Fruit fly (Drosophila melanogaster) whole organism, embryonic: ENCODE data around the gene temp.

Source experiments
- Blimp-1 ChIP-seq: fragments of 200-800 bp; sonication (Bioruptor generic); optimal IDR thresholded peaks from 3 replicates; lab custom pipeline; 2018; ENCODE audit warnings: missing biosample characterization, missing genetic modification characterization, mild to moderate bottlenecking, moderate library complexity, missing genetic modification reagents
- CG1024 ChIP-seq: fragments of 200-800 bp; sonication (Bioruptor generic); IDR thresholded peaks from 2 replicates; pipeline ENCODE4 v1.3.6; 2022; ENCODE audit warnings: missing biosample characterization, missing genetic modification characterization
- CG10462 ChIP-seq: fragments of 200-800 bp; sonication (Bioruptor generic); optimal IDR thresholded peaks from 2 replicates; lab custom pipeline; 2016; ENCODE audit warnings: missing biosample characterization, missing genetic modification characterization
- CG10543 ChIP-seq: fragments of 200-800 bp; sonication (Bioruptor generic); optimal IDR thresholded peaks from 3 replicates; lab custom pipeline; 2017; ENCODE audit warnings: missing biosample characterization, mild to moderate bottlenecking, missing genetic modification characterization, moderate library complexity
- CG12071 ChIP-seq: fragments of 200-800 bp; sonication (Bioruptor generic); optimal IDR thresholded peaks from 3 replicates; lab custom pipeline; 2018; ENCODE audit warnings: missing biosample characterization, mild to moderate bottlenecking, missing genetic modification characterization
- CG12236 ChIP-seq: fragments of 200-800 bp; sonication (Bioruptor generic); optimal IDR thresholded peaks from 2 replicates; lab custom pipeline; 2016; ENCODE audit warnings: missing biosample characterization, missing genetic modification characterization
- CG12744 ChIP-seq: fragments of 200-800 bp; sonication (Bioruptor generic); optimal IDR thresholded peaks from 2 replicates; lab custom pipeline; 2016; ENCODE audit warnings: missing biosample characterization, missing genetic modification characterization
- CG16863 ChIP-seq: fragments of 200-800 bp; sonication (Bioruptor generic); optimal IDR thresholded peaks from 3 replicates; lab custom pipeline; 2016; ENCODE audit warnings: missing biosample characterization, missing genetic modification characterization
- CG17568 ChIP-seq: fragments of 200-800 bp; sonication (Bioruptor generic); optimal IDR thresholded peaks from 2 replicates; lab custom pipeline; 2018; ENCODE audit warnings: missing biosample characterization, mild to moderate bottlenecking, missing genetic modification characterization, moderate library complexity
- CG2202 ChIP-seq: fragments of 200-800 bp; sonication (Bioruptor generic); optimal IDR thresholded peaks from 2 replicates; lab custom pipeline; 2018; ENCODE audit warnings: missing biosample characterization, mild to moderate bottlenecking, missing genetic modification characterization
- CG3065 ChIP-seq: fragments of 200-800 bp; sonication (Bioruptor generic); optimal IDR thresholded peaks from 2 replicates; lab custom pipeline; 2016; ENCODE audit warnings: missing biosample characterization, missing genetic modification characterization
- CG3281 ChIP-seq: fragments of 200-800 bp; sonication (Bioruptor generic); optimal IDR thresholded peaks from 3 replicates; lab custom pipeline; 2017; ENCODE audit warnings: missing biosample characterization, mild to moderate bottlenecking, missing genetic modification characterization
- CG33557 ChIP-seq: fragments of 200-800 bp; sonication (Bioruptor generic); optimal IDR thresholded peaks from 2 replicates; lab custom pipeline; 2019; ENCODE audit warnings: missing biosample characterization, mild to moderate bottlenecking, missing genetic modification characterization, moderate library complexity
- CG34422 ChIP-seq: fragments of 200-800 bp; sonication (Bioruptor generic); IDR thresholded peaks from 3 replicates; pipeline ENCODE4 v1.3.6; 2022; ENCODE audit warnings: missing biosample characterization, missing genetic modification characterization
- CG7271 ChIP-seq: fragments of 200-800 bp; sonication (Bioruptor generic); optimal IDR thresholded peaks from 2 replicates; lab custom pipeline; 2018; ENCODE audit warnings: missing biosample characterization, mild to moderate bottlenecking, missing genetic modification characterization, moderate library complexity
- CG7786 ChIP-seq: fragments of 200-800 bp; sonication (Bioruptor generic); optimal IDR thresholded peaks from 2 replicates; lab custom pipeline; 2016; ENCODE audit warnings: missing biosample characterization, missing genetic modification characterization
- CG7963 ChIP-seq: fragments of 200-800 bp; sonication (Bioruptor generic); IDR thresholded peaks from 3 replicates; pipeline ENCODE4 v1.3.6; 2022; ENCODE audit warnings: missing biosample characterization, missing genetic modification characterization; ENCODE audit not compliant: partially characterized antibody
- CHES-1-like ChIP-seq: fragments of 200-800 bp; sonication (Bioruptor generic); optimal IDR thresholded peaks from 2 replicates; lab custom pipeline; 2016; ENCODE audit warnings: missing biosample characterization, missing genetic modification characterization
- Ets65A ChIP-seq: fragments of 200-800 bp; sonication (Bioruptor generic); peaks from one replicate; lab custom pipeline; 2016; ENCODE audit warnings: missing biosample characterization, missing genetic modification characterization
- Gsc ChIP-seq: fragments of 200-800 bp; sonication (Bioruptor generic); IDR thresholded peaks from 2 replicates; pipeline ENCODE4 v1.3.6; 2022; ENCODE audit warnings: missing biosample characterization, missing genetic modification characterization
- HLH4C ChIP-seq: fragments of 200-800 bp; sonication (Bioruptor generic); IDR thresholded peaks from 3 replicates; pipeline ENCODE4 v1.3.6; 2022; ENCODE audit warnings: missing biosample characterization, missing genetic modification characterization; ENCODE audit not compliant: partially characterized antibody
- PHDP ChIP-seq: fragments of 200-800 bp; sonication (Bioruptor generic); optimal IDR thresholded peaks from 3 replicates; lab custom pipeline; 2018; ENCODE audit warnings: missing biosample characterization, mild to moderate bottlenecking, missing genetic modification characterization, moderate library complexity
- Pdp1 ChIP-seq, 2 experiments: fragments of 200-800 bp; sonication (Bioruptor generic); optimal IDR thresholded peaks; 3 replicates each; lab custom pipeline; 2016; ENCODE audit warnings: missing biosample characterization in 2 of 2, missing genetic modification characterization in 2 of 2, mild to moderate bottlenecking in 1 of 2, moderate library complexity in 1 of 2
- Rx ChIP-seq: fragments of 200-800 bp; sonication (Bioruptor generic); IDR thresholded peaks from 2 replicates; pipeline ENCODE4 v1.3.6; 2022; ENCODE audit warnings: missing biosample characterization, missing genetic modification characterization
- Spps ChIP-seq: fragments of 200-800 bp; sonication (Bioruptor generic); optimal IDR thresholded peaks from 2 replicates; lab custom pipeline; 2018; ENCODE audit warnings: missing biosample characterization, mild to moderate bottlenecking, missing genetic modification characterization
- Taf1 ChIP-seq: fragments of 200-800 bp; sonication (Bioruptor generic); IDR thresholded peaks from 2 replicates; pipeline ENCODE4 v1.3.6; 2022; ENCODE audit warnings: missing biosample characterization, missing genetic modification characterization
- Xrp1 ChIP-seq: fragments of 200-800 bp; sonication (Bioruptor generic); IDR thresholded peaks from 2 replicates; pipeline ENCODE4 v1.3.6; 2022; ENCODE audit warnings: missing biosample characterization, missing genetic modification characterization
- ci ChIP-seq: fragments of 200-800 bp; sonication (Bioruptor generic); IDR thresholded peaks from 3 replicates; pipeline ENCODE4 v1.3.6; 2022; ENCODE audit warnings: missing biosample characterization, missing genetic modification characterization
- corto ChIP-seq: fragments of 200-800 bp; sonication (Bioruptor generic); optimal IDR thresholded peaks from 2 replicates; lab custom pipeline; 2016; ENCODE audit warnings: missing biosample characterization, mild to moderate bottlenecking, missing genetic modification characterization, moderate library complexity
- disco-r ChIP-seq: fragments of 200-800 bp; sonication (Bioruptor generic); optimal IDR thresholded peaks from 2 replicates; lab custom pipeline; 2016; ENCODE audit warnings: missing biosample characterization, missing genetic modification characterization
- dpn ChIP-seq, 2 experiments: fragments of 200-800 bp; sonication (Bioruptor generic); optimal IDR thresholded peaks; 3 replicates each; lab custom pipeline; 2016; ENCODE audit warnings: missing biosample characterization in 2 of 2, missing genetic modification characterization in 2 of 2
- esg ChIP-seq: fragments of 200-800 bp; sonication (Bioruptor generic); conservative IDR thresholded peaks from 2 replicates; pipeline ENCODE4 v1.3.6; 2022; ENCODE audit warnings: missing biosample characterization, missing genetic modification characterization
- gem ChIP-seq: fragments of 200-800 bp; sonication (Bioruptor generic); optimal IDR thresholded peaks from 2 replicates; lab custom pipeline; 2019; ENCODE audit warnings: missing biosample characterization, mild to moderate bottlenecking, missing genetic modification characterization, moderate library complexity
- gt ChIP-seq: fragments of 200-800 bp; sonication (Bioruptor generic); IDR thresholded peaks from 2 replicates; pipeline ENCODE4 v1.3.6; 2022; ENCODE audit warnings: missing biosample characterization, missing genetic modification characterization
- hb ChIP-seq: fragments of 200-800 bp; sonication (Bioruptor generic); IDR thresholded peaks from 3 replicates; pipeline ENCODE4 v1.3.6; 2022; ENCODE audit warnings: missing biosample characterization, missing genetic modification characterization; ENCODE audit not compliant: partially characterized antibody
- hkb ChIP-seq, 2 experiments: fragments of 200-800 bp in 1 of 2; fragments of >200 bp in 1 of 2; sonication (Bioruptor generic) in 1 of 2; IDR thresholded peaks in 1 of 2; optimal IDR thresholded peaks in 1 of 2; 2 replicates each; pipeline versions ENCODE4 v1.3.6 to Lab custom; 2017 to 2022; ENCODE audit warnings: missing biosample characterization in 1 of 2, missing genetic modification characterization in 1 of 2
- ind ChIP-seq: fragments of 200-800 bp; sonication (Bioruptor generic); optimal IDR thresholded peaks from 3 replicates; lab custom pipeline; 2016; ENCODE audit warnings: missing biosample characterization, missing genetic modification characterization
- kni ChIP-seq: fragments of 200-800 bp; sonication (Bioruptor generic); optimal IDR thresholded peaks from 3 replicates; lab custom pipeline; 2017; ENCODE audit warnings: mild to moderate bottlenecking, missing biosample characterization, missing genetic modification reagents, missing genetic modification characterization
- nerfin-1 ChIP-seq: fragments of 200-800 bp; sonication (Bioruptor generic); optimal IDR thresholded peaks from 3 replicates; lab custom pipeline; 2019; ENCODE audit warnings: missing biosample characterization, mild to moderate bottlenecking, missing genetic modification characterization, moderate library complexity
- nerfin-2 ChIP-seq: fragments of 200-800 bp; sonication (Bioruptor generic); IDR thresholded peaks from 2 replicates; pipeline ENCODE4 v1.3.6; 2022; ENCODE audit warnings: missing biosample characterization, missing genetic modification characterization; ENCODE audit not compliant: partially characterized antibody
- phol ChIP-seq: fragments of 200-800 bp; sonication (Bioruptor generic); optimal IDR thresholded peaks from 3 replicates; lab custom pipeline; 2018; ENCODE audit warnings: missing biosample characterization, mild to moderate bottlenecking, missing genetic modification characterization, moderate library complexity
- scrt ChIP-seq: fragments of 200-800 bp; sonication (Bioruptor generic); optimal IDR thresholded peaks from 2 replicates; lab custom pipeline; 2018; ENCODE audit warnings: missing biosample characterization, mild to moderate bottlenecking, missing genetic modification characterization, moderate library complexity
- so ChIP-seq: fragments of 200-800 bp; sonication (Bioruptor generic); IDR thresholded peaks from 3 replicates; pipeline ENCODE4 v1.3.6; 2022; ENCODE audit warnings: missing biosample characterization, missing genetic modification characterization
- sob ChIP-seq: fragments of 200-800 bp; sonication (Bioruptor generic); IDR thresholded peaks from 2 replicates; pipeline ENCODE4 v1.3.6; 2022; ENCODE audit warnings: missing biosample characterization, missing genetic modification characterization
- stc ChIP-seq: fragments of 200-800 bp; sonication (Bioruptor generic); IDR thresholded peaks from 2 replicates; pipeline ENCODE4 v1.3.6; 2022; ENCODE audit warnings: missing biosample characterization, missing genetic modification characterization
- tap ChIP-seq: fragments of 200-800 bp; optimal IDR thresholded peaks from 3 replicates; lab custom pipeline; 2019; ENCODE audit warnings: missing biosample characterization, mild to moderate bottlenecking, missing genetic modification characterization, moderate library complexity
- wdn ChIP-seq: fragments of 200-800 bp; sonication (Bioruptor generic); IDR thresholded peaks from 2 replicates; pipeline ENCODE4 v1.3.6; 2022; ENCODE audit warnings: missing biosample characterization, missing genetic modification characterization

temp gene

dm6 chrX:2301613-2302522, 39.6 kb upstream of the temp start (continued):
- no peak for TF ChIP-seq corto (GFP tag; lab: Kevin White, UChicago)
- TF ChIP-seq sob (GFP tag; lab: Robert Waterston, UW), result peak; percentile 72
- TF ChIP-seq CG7786, result peak; percentile 82
- TF ChIP-seq CG10543, result peak; percentile 50
- TF ChIP-seq CG33557 (GFP tag; lab: Kevin White, UChicago), result peak; percentile 62
- TF ChIP-seq phol (tag; lab: Kevin White, UChicago), result peak; percentile 87
- TF ChIP-seq CG12744 (GFP tag; lab: Kevin White, UChicago), result peak; percentile 66
- no peak for TF ChIP-seq hkb (optimal IDR thresholded peaks at IDR 0.05; lab: Kevin White, UChicago)
- TF ChIP-seq hkb (GFP tag; IDR thresholded peaks at IDR 0.05; lab: Robert Waterston, UW), result peak; percentile 85
- peak; percentile 81 for TF ChIP-seq Blimp-1
- TF ChIP-seq Ets65A, result peak; percentile 94
- peak; percentile 88 for TF ChIP-seq ci (GFP tag; lab: Robert Waterston, UW)
- peak; percentile 57 for TF ChIP-seq kni (GFP tag; lab: Kevin White, UChicago)
- TF ChIP-seq Spps, result peak; percentile 55
- TF ChIP-seq Gsc (GFP tag; lab: Robert Waterston, UW), result peak; percentile 71
- peak; percentile 60 for TF ChIP-seq scrt (GFP tag; lab: Kevin White, UChicago)
- peak; percentile 74 for TF ChIP-seq gt (GFP tag; lab: Robert Waterston, UW)
- TF ChIP-seq stc (GFP tag; lab: Robert Waterston, UW), result peak; percentile 87
- peak; percentile 86 for TF ChIP-seq CG12071
- TF ChIP-seq CG34422, result peak; percentile 84
- peak; percentile 80 for TF ChIP-seq CG16863 (GFP tag; lab: Kevin White, UChicago)
- TF ChIP-seq CG3065 (GFP tag; lab: Kevin White, UChicago), result peak; percentile 55
- peak; percentile 84 for TF ChIP-seq PHDP (tag; lab: Kevin White, UChicago)
- TF ChIP-seq disco-r (GFP tag; lab: Kevin White, UChicago), result peak; percentile 70
- TF ChIP-seq Xrp1, result peak; percentile 86
- peak; percentile 68 for TF ChIP-seq CG12236
- no peak for TF ChIP-seq CG7271
- TF ChIP-seq CG10462 (GFP tag; lab: Kevin White, UChicago), result peak; percentile 34
- peak; percentile 85 for TF ChIP-seq ind
- no peak for TF ChIP-seq nerfin-2 (GFP tag; lab: Robert Waterston, UW)
- TF ChIP-seq CG7963 (GFP tag; lab: Robert Waterston, UW), result no peak
- peak; percentile 37; the same call in 1 of the 2 replicates for TF ChIP-seq Taf1 (GFP tag; lab: Robert Waterston, UW)
- TF ChIP-seq CG2202 (tag; lab: Kevin White, UChicago), result peak; percentile 52
- peak; percentile 69; the same call in 1 of the 3 replicates for TF ChIP-seq so
- TF ChIP-seq wdn, result peak; percentile 43; the same call in 1 of the 2 replicates
- peak; percentile 81 for TF ChIP-seq nerfin-1
- peak; percentile 75 for TF ChIP-seq CG17568
- peak; percentile 52 to 81 for TF ChIP-seq Pdp1 (GFP tag; optimal IDR thresholded peaks at IDR 0.05; lab: Kevin White, UChicago)
- TF ChIP-seq CG1024 (GFP tag; lab: Robert Waterston, UW), result peak; percentile 67; the same call in 1 of the 2 replicates
- peak; percentile 81 for TF ChIP-seq tap (tag; lab: Kevin White, UChicago)
- TF ChIP-seq CHES-1-like (GFP tag; lab: Kevin White, UChicago), result peak; percentile 88
- TF ChIP-seq HLH4C (GFP tag; lab: Robert Waterston, UW), result no peak
- peak; percentile 77 to 87 for TF ChIP-seq dpn (GFP tag; optimal IDR thresholded peaks at IDR 0.05; lab: Kevin White, UChicago)
- peak; percentile 80 for TF ChIP-seq Rx
- TF ChIP-seq CG3281, result peak; percentile 79
- TF ChIP-seq gem (tag; lab: Kevin White, UChicago), result peak; percentile 87
- peak; percentile 80 for TF ChIP-seq esg (GFP tag; lab: Robert Waterston, UW)
- no peak for TF ChIP-seq hb (GFP tag; lab: Robert Waterston, UW)
